Worm (Caenorhabditis elegans) whole organism, late embryonic: ENCODE data around the gene klp-4.

Source experiments
- ceh-9 ChIP-seq: sonication (generic microtip); optimal IDR thresholded peaks from 2 replicates; lab custom pipeline; 2016; ENCODE audit warnings: mild to moderate bottlenecking, missing genetic modification characterization, inconsistent platforms, missing compliant biosample characterization
- madf-2 ChIP-seq: sonication (generic microtip); optimal IDR thresholded peaks from 2 replicates; lab custom pipeline; 2017; ENCODE audit warnings: missing genetic modification characterization, missing compliant biosample characterization
- nfya-1 ChIP-seq: sonication (generic microtip); optimal IDR thresholded peaks from 2 replicates; lab custom pipeline; 2017; ENCODE audit warnings: missing genetic modification characterization, mild to moderate bottlenecking, missing compliant biosample characterization, antibody characterized with exemption, moderate library complexity
- nhr-11 ChIP-seq: fragments of 150-350 bp; optimal IDR thresholded peaks from 2 replicates; lab custom pipeline; 2014; ENCODE audit warnings: missing biosample characterization, missing genetic modification characterization
- sox-2 ChIP-seq: fragments of 200-800 bp; sonication (Bioruptor generic); IDR thresholded peaks from 2 replicates; pipeline ENCODE4 v1.3.6; 2022; ENCODE audit warnings: missing genetic modification reagents, missing genetic modification characterization, missing compliant biosample characterization

- TF ChIP-seq nhr-11 (no peak), sox-2 (GFP tag; lab: Robert Waterston, UW) (no peak), ceh-9 (tag; lab: Kevin White, UChicago) (no peak), nfya-1 (tag; lab: Kevin White, UChicago) (no peak), madf-2 (tag; lab: Kevin White, UChicago) (no peak)
These were observed 25.4 kb downstream of the klp-4 start for ce11 chrX:3153133-3153532.
